Fruit fly (Drosophila melanogaster): Measurements from ENCODE around the gene CG34109.

Gene CG34109

dm6 chr2L:10093788-10094187 is at the start of gene CG34109:
TSS of gene CG34109 (plus strand) at chr2L:10094088.
- TF ChIP-seq CG8478 (optimal IDR thresholded peaks at IDR 0.05) (no peak), CTCF (optimal IDR thresholded peaks at IDR 0.05) (no peak)

dm6 chr2L:10049280-10049679 is 44.6 kb upstream of the CG34109 start, which contains the start of gene CG33301:
TSS of gene CG33301 (plus strand) at chr2L:10049580.
- TF ChIP-seq CTCF (optimal IDR thresholded peaks at IDR 0.05) (no peak), CG8478 (optimal IDR thresholded peaks at IDR 0.05) (no peak)

dm6 chr2L:10053583-10054263 is 40.2 kb upstream of the CG34109 start, which contains the start of gene Cpr31A:
TSS of gene Cpr31A (plus strand) at chr2L:10054213.
- TF ChIP-seq CTCF (optimal IDR thresholded peaks at IDR 0.05), result peak; percentile 59 to 63
- TF ChIP-seq CG8478 (optimal IDR thresholded peaks at IDR 0.05), result no peak

- TF ChIP-seq CTCF (optimal IDR thresholded peaks at IDR 0.05), result peak in 1 of 2 experiments; percentile 17
- no peak for TF ChIP-seq CG8478 (optimal IDR thresholded peaks at IDR 0.05)
Observed at dm6 chr2L:10056705-10057104, 37.2 kb upstream of the CG34109 start, which contains the start of gene Pen. TSS of gene Pen (plus strand) at chr2L:10056900.

dm6 chr2L:10057236-10057635 is 36.7 kb upstream of the CG34109 start:
- no peak for TF ChIP-seq CTCF (optimal IDR thresholded peaks at IDR 0.05)
- TF ChIP-seq CG8478 (optimal IDR thresholded peaks at IDR 0.05), result no peak

dm6 chr2L:10060516-10060915 is 33.4 kb upstream of the CG34109 start, which contains the start of gene Spn31A:
TSS of gene Spn31A (plus strand) at chr2L:10060816.
- TF ChIP-seq CTCF (optimal IDR thresholded peaks at IDR 0.05) (no peak), CG8478 (optimal IDR thresholded peaks at IDR 0.05) (no peak)

- TF ChIP-seq CTCF (optimal IDR thresholded peaks at IDR 0.05) (no peak), CG8478 (optimal IDR thresholded peaks at IDR 0.05) (no peak)
Observed at dm6 chr2L:10061276-10061675, 32.6 kb upstream of the CG34109 start.

DNA sequence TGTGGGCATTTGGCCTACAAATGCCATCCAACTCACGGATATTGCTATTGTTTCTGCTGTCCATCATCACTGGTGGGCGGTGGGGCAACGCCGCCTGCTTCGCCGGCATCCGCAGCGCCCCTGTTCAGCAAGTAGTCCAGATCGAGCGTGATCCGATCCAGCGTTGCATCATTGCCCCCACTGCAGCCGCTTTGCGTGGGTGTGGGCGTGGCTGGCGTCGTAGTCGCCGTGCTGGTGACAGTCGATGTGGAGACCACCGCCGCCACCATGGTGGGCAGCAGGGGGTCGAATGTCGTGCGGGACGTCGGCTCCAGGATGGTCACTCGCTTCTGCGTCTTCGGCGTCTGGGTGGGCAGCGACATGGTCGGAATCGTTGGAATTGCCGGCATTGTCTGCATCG is 29.1 kb upstream of the CG34109 start:
- no peak for TF ChIP-seq CG8478 (optimal IDR thresholded peaks at IDR 0.05)
- TF ChIP-seq CTCF (optimal IDR thresholded peaks at IDR 0.05), result no peak

- TF ChIP-seq CTCF (optimal IDR thresholded peaks at IDR 0.05) (no peak), CG8478 (optimal IDR thresholded peaks at IDR 0.05) (no peak)
Observed at dm6 chr2L:10092289-10092688, 1.6 kb upstream of the CG34109 start, which contains the start of gene CG13133. TSS of gene CG13133 (minus strand) at chr2L:10092389.

dm6 chr2L:10096127-10096526 is 2.2 kb downstream of the CG34109 start:
- no peak for TF ChIP-seq CTCF (optimal IDR thresholded peaks at IDR 0.05)
- TF ChIP-seq CG8478 (optimal IDR thresholded peaks at IDR 0.05), result no peak

DNA sequence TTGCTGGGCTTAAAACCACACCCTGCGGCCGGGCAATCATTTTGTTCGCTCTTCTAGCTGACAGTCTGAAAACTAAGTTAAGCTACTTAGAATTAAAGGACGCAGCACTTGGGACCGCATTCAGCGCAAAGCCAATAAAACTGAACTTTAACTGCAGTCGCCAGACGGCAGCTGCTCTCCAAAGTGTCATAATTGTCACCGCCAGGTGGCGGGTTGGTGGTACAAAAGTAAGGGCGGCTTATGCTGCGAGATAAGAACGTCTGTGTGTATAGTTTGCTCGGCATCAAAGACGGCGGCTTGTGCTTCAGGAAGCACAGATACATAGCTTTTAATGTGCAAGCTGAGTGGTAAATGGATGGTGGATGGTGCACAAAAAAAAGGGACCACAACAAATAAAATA is 14.9 kb downstream of the CG34109 start:
- TF ChIP-seq CTCF (optimal IDR thresholded peaks at IDR 0.05) (peak; percentile 69 to 72), CG8478 (optimal IDR thresholded peaks at IDR 0.05) (no peak)

DNA sequence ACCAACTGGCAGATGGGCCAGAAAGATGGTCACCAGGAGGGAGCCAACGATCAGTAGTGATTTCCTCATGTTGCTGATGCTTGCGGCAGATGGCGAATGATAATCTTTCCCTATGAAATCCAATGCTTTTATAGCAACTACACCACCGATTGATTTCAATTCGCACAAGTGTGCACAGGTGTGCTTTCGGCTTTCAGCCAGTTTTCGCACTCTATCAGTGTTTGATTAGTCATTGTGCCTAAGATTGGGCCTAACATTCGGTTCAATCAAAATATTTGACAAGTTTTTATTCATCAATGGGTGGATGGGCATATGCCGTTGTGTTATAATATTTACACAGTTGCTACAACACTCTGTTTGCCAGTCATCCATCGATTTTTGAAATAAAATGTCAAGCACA is 28.8 kb downstream of the CG34109 start, which contains the start of gene CG13135:
Gene CG13135 (minus strand): TSS at position 101 of the 400 bp plus-strand sequence.
- TF ChIP-seq CG8478 (optimal IDR thresholded peaks at IDR 0.05) (no peak), CTCF (optimal IDR thresholded peaks at IDR 0.05) (no peak)

DNA sequence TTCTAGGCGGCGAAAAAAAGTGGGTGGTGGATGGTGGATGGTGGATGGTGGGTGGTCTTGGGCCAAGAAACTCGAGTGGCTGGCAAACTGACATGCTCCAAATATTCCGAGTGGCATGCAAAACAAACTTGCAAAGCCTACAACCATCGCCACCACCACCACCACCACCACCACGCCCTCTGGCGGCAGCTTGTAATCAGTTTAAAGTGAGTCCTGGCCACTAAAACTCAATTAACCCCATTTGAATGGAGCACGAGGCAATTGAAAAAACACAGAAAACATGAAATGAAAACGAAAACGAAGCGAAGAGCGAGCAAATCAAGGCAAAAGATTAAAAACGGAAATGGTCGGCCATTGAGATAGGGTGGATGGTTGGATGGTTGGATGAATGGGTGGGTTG is 30.1 kb downstream of the CG34109 start:
- TF ChIP-seq CG8478 (optimal IDR thresholded peaks at IDR 0.05), result no peak
- TF ChIP-seq CTCF (optimal IDR thresholded peaks at IDR 0.05), result peak; percentile 44 to 69

DNA sequence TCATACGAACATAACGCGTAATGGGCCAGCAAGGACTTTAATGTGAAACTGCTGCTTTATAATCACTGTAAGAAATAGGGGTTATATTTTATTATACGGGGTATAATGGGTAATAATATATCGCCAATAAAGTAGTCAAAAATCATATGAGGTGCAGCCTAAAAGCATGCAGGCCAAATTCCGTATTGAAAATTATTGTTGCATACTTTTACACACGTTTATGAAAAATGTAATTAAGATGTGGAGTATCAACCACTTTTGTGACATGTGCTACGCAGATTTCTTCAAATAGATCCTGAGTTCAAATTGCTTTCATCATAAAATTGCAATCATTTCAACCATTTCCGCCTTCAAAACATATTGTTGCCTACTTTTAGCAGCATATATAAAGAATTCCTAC is 36.9 kb downstream of the CG34109 start:
- TF ChIP-seq CG8478 (optimal IDR thresholded peaks at IDR 0.05) (no peak), CTCF (optimal IDR thresholded peaks at IDR 0.05) (no peak)

dm6 chr2L:10143334-10143733 is 49.4 kb downstream of the CG34109 start:
- TF ChIP-seq CTCF (optimal IDR thresholded peaks at IDR 0.05) (no peak), CG8478 (optimal IDR thresholded peaks at IDR 0.05) (no peak)

- TF ChIP-seq CTCF (optimal IDR thresholded peaks at IDR 0.05) (no peak), CG8478 (optimal IDR thresholded peaks at IDR 0.05) (no peak)
Observed at dm6 chr2L:10144236-10144953, 50.5 kb downstream of the CG34109 start, which contains the start of gene CG4839. TSS of gene CG4839 (plus strand) at chr2L:10144776.

All from S2 (cell line).